Worm (Caenorhabditis elegans) whole organism, mixed stage, embryonic: ENCODE results near the gene clec-181.

Experiments
- bed-3 ChIP-seq: fragments of 200-800 bp; sonication (Bioruptor generic); optimal IDR thresholded peaks from 3 replicates; lab custom pipeline; 2018; ENCODE audit warnings: mild to moderate bottlenecking, missing genetic modification characterization, moderate library complexity, missing compliant biosample characterization
- blmp-1 ChIP-seq: fragments of 150-350 bp; optimal IDR thresholded peaks from 2 replicates; lab custom pipeline; 2014; ENCODE audit warnings: missing biosample characterization, missing genetic modification characterization
- ceh-83 ChIP-seq: fragments of 200-800 bp; sonication (Bioruptor generic); optimal IDR thresholded peaks from 2 replicates; lab custom pipeline; 2018; ENCODE audit warnings: mild to moderate bottlenecking, missing genetic modification characterization, missing compliant biosample characterization
- ces-1 ChIP-seq: fragments of 150-350 bp; optimal IDR thresholded peaks from 2 replicates; lab custom pipeline; 2014; ENCODE audit warnings: missing biosample characterization, missing genetic modification reagents, missing genetic modification characterization
- cnd-1 ChIP-seq: fragments of 200-800 bp; sonication (Bioruptor generic); optimal IDR thresholded peaks from 2 replicates; lab custom pipeline; 2018; ENCODE audit warnings: mild to moderate bottlenecking, missing genetic modification characterization, missing compliant biosample characterization
- drap-1 ChIP-seq: fragments of 200-800 bp; sonication (Bioruptor generic); optimal IDR thresholded peaks from 3 replicates; lab custom pipeline; 2018; ENCODE audit warnings: mild to moderate bottlenecking, missing genetic modification characterization, missing compliant biosample characterization
- elt-1 ChIP-seq: sonication (generic microtip); optimal IDR thresholded peaks from 2 replicates; lab custom pipeline; 2017; ENCODE audit warnings: missing genetic modification characterization, mild to moderate bottlenecking, missing compliant biosample characterization, antibody characterized with exemption, moderate library complexity, borderline replicate concordance; ENCODE audit not compliant: insufficient read depth
- elt-3 ChIP-seq: fragments of 150-350 bp; optimal IDR thresholded peaks from 2 replicates; lab custom pipeline; 2014; ENCODE audit warnings: missing biosample characterization, missing genetic modification characterization
- flh-1 ChIP-seq: fragments of 200-800 bp; sonication (Bioruptor generic); optimal IDR thresholded peaks from 2 replicates; lab custom pipeline; 2018; ENCODE audit warnings: mild to moderate bottlenecking, missing genetic modification characterization, moderate library complexity, missing compliant biosample characterization
- hlh-1 ChIP-seq: fragments of 150-350 bp; optimal IDR thresholded peaks from 2 replicates; lab custom pipeline; 2014; ENCODE audit warnings: missing biosample characterization, missing genetic modification reagents, missing genetic modification characterization
- lin-13 ChIP-seq: fragments of 150-350 bp; optimal IDR thresholded peaks from 2 replicates; lab custom pipeline; 2014; ENCODE audit warnings: missing biosample characterization, missing genetic modification characterization
- lin-32 ChIP-seq: fragments of 200-800 bp; sonication (Bioruptor generic); optimal IDR thresholded peaks from 2 replicates; lab custom pipeline; 2018; ENCODE audit warnings: mild to moderate bottlenecking, missing genetic modification characterization, missing compliant biosample characterization
- lsy-2 ChIP-seq: fragments of 150-350 bp; optimal IDR thresholded peaks from 2 replicates; lab custom pipeline; 2014; ENCODE audit warnings: missing biosample characterization, missing genetic modification characterization
- mep-1 ChIP-seq: fragments of 150-350 bp; optimal IDR thresholded peaks from 2 replicates; lab custom pipeline; 2017; ENCODE audit warnings: missing biosample characterization, missing genetic modification reagents, missing genetic modification characterization, inconsistent platforms
- mls-2 ChIP-seq: sonication (generic microtip); optimal IDR thresholded peaks from 2 replicates; lab custom pipeline; 2016; ENCODE audit warnings: mild to moderate bottlenecking, missing genetic modification characterization, moderate library complexity, missing compliant biosample characterization
- nhr-12 ChIP-seq: fragments of 150-350 bp; optimal IDR thresholded peaks from 2 replicates; lab custom pipeline; 2014; ENCODE audit warnings: missing biosample characterization, missing genetic modification characterization
- nhr-2 ChIP-seq: fragments of 150-350 bp; optimal IDR thresholded peaks from 2 replicates; lab custom pipeline; 2014; ENCODE audit warnings: missing biosample characterization, missing genetic modification characterization
- nhr-237 ChIP-seq: fragments of 150-350 bp; optimal IDR thresholded peaks from 2 replicates; lab custom pipeline; 2014; ENCODE audit warnings: missing biosample characterization, missing genetic modification characterization
- nhr-28 ChIP-seq: fragments of 150-350 bp; optimal IDR thresholded peaks from 2 replicates; lab custom pipeline; 2014; ENCODE audit warnings: missing biosample characterization, missing genetic modification characterization
- nhr-76 ChIP-seq: sonication (generic microtip); optimal IDR thresholded peaks from 2 replicates; lab custom pipeline; 2017; ENCODE audit warnings: missing biosample characterization, missing genetic modification characterization
- pha-4 ChIP-seq: fragments of 150-350 bp; optimal IDR thresholded peaks from 2 replicates; lab custom pipeline; 2018; ENCODE audit warnings: missing biosample characterization, missing genetic modification reagents, missing genetic modification characterization
- sem-2 ChIP-seq: fragments of 200-800 bp; sonication (Bioruptor generic); optimal IDR thresholded peaks from 2 replicates; lab custom pipeline; 2018; ENCODE audit warnings: mild to moderate bottlenecking, missing genetic modification characterization, missing compliant biosample characterization
- snpc-4 ChIP-seq: fragments of 150-350 bp; optimal IDR thresholded peaks from 2 replicates; lab custom pipeline; 2014; ENCODE audit warnings: missing biosample characterization, missing genetic modification characterization
- sptf-1 ChIP-seq: sonication (generic microtip); optimal IDR thresholded peaks from 2 replicates; lab custom pipeline; 2017; ENCODE audit warnings: mild to moderate bottlenecking, missing genetic modification characterization, moderate library complexity, missing compliant biosample characterization
- tbx-8 ChIP-seq: fragments of 200-800 bp; sonication (Bioruptor generic); optimal IDR thresholded peaks from 2 replicates; lab custom pipeline; 2018; ENCODE audit warnings: mild to moderate bottlenecking, missing genetic modification characterization, moderate library complexity, missing compliant biosample characterization
- unc-120 ChIP-seq: sonication (generic microtip); optimal IDR thresholded peaks from 2 replicates; lab custom pipeline; 2017; ENCODE audit warnings: missing genetic modification characterization, missing compliant biosample characterization; ENCODE audit not compliant: poor library complexity, severe bottlenecking
- unc-39 ChIP-seq: fragments of 150-350 bp; optimal IDR thresholded peaks from 2 replicates; lab custom pipeline; 2014; ENCODE audit warnings: missing biosample characterization, missing genetic modification characterization
- unc-62 ChIP-seq: fragments of 150-350 bp; optimal IDR thresholded peaks from 2 replicates; lab custom pipeline; 2014; ENCODE audit warnings: missing biosample characterization, missing genetic modification reagents, missing genetic modification characterization
- zip-8 ChIP-seq: fragments of 150-350 bp; optimal IDR thresholded peaks from 2 replicates; lab custom pipeline; 2014; ENCODE audit warnings: missing biosample characterization, missing genetic modification characterization
- ztf-11 ChIP-seq: fragments of 150-350 bp; optimal IDR thresholded peaks from 2 replicates; lab custom pipeline; 2014; ENCODE audit warnings: missing biosample characterization, missing genetic modification characterization

Gene clec-181

DNA sequence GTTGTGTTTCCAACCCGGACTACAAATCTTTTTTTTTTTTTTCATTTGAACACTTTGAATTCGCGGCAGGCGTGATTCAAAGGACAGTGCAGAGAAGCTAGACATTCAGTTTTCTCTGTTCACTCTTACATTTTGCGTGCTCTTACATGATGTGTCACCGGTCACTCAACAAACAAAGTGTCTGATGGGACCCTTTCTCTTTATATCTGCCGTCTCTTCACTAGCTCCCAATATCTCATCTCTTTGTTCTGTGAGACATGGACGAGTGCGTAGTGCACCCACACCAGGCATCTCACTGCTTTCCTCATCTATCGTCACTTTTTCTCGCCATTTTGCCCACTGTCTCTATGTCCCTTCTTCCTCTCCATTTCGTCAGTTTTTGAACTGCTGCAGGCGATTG is 8.8 kb upstream of the clec-181 start:
- TF ChIP-seq unc-120 (peak; percentile 44), ztf-11 (no peak), tbx-8 (no peak), zip-8 (tag; lab: Kevin White, UChicago) (no peak), lin-32 (GFP tag; lab: Kevin White, UChicago) (no peak), bed-3 (GFP tag; lab: Kevin White, UChicago) (no peak), nhr-76 (tag; lab: Kevin White, UChicago) (no peak), flh-1 (no peak), mls-2 (tag; lab: Kevin White, UChicago) (no peak), elt-3 (tag; lab: Kevin White, UChicago) (no peak), sptf-1 (no peak), drap-1 (GFP tag; lab: Kevin White, UChicago) (no peak), lsy-2 (no peak), pha-4 (no peak), hlh-1 (tag; lab: Kevin White, UChicago) (peak; percentile 8), ceh-83 (GFP tag; lab: Kevin White, UChicago) (no peak), blmp-1 (tag; lab: Kevin White, UChicago) (no peak), unc-39 (tag; lab: Kevin White, UChicago) (no peak), nhr-12 (tag; lab: Kevin White, UChicago) (no peak), sem-2 (no peak), nhr-2 (tag; lab: Kevin White, UChicago) (no peak), nhr-28 (tag; lab: Kevin White, UChicago) (no peak), nhr-237 (tag; lab: Kevin White, UChicago) (peak; percentile 26), unc-62 (GFP tag; lab: Kevin White, UChicago) (peak; percentile 88)
- TF ChIP-seq, all 35 proteins: peak for 4

DNA sequence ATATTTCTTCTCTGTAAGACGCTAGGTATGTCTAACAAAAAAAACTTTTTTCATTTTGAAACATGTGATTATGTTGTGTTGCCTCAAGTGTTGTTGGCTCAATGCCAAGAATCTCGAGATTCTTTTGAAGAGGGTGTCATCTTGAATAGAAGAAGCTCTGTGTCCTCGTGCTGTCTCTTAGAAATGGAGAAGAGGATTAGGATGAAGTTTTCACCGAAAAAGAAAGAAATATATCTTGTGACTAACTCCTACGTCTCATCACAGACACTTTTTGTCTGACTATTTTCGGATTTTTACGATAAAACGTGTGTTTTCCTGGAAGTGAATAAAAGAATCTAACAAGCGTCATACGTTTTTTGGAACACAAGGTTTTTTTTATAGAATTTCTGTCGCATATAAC is 8.3 kb upstream of the clec-181 start:
- no peak for TF ChIP-seq bed-3 (GFP tag; lab: Kevin White, UChicago)
- no peak for TF ChIP-seq ztf-11
- no peak for TF ChIP-seq nhr-28 (tag; lab: Kevin White, UChicago)
- TF ChIP-seq tbx-8 = no peak
- no peak for TF ChIP-seq snpc-4 (tag; lab: Kevin White, UChicago)
- TF ChIP-seq nhr-76 (tag; lab: Kevin White, UChicago) = no peak
- no peak for TF ChIP-seq unc-39 (tag; lab: Kevin White, UChicago)
- no peak for TF ChIP-seq nhr-2 (tag; lab: Kevin White, UChicago)
- TF ChIP-seq mep-1 (tag; lab: Kevin White, UChicago) = no peak
- no peak for TF ChIP-seq mls-2 (tag; lab: Kevin White, UChicago)
- no peak for TF ChIP-seq sem-2
- no peak for TF ChIP-seq drap-1 (GFP tag; lab: Kevin White, UChicago)
- TF ChIP-seq elt-1 (tag; lab: Kevin White, UChicago) = no peak

DNA sequence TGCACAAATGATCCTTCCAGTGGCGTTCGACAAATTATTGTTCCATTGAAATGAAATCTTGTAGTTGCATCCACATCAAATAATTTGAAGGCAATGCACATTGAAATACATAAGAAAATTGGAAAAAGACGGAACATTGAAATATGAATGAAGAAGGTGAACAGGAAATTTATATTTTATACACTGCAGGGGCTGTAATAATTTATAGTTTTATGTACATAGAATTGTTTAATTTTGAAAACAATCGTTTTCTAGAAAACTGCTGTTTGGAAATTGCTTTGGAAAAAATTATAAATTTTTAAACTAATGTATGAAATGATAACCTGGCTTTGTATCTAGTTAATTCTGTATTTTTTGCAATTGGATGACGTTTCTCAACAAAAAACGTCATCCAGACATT is 550 bp upstream of the clec-181 start, which contains the start of gene Y59H11AR.3:
TSS of gene Y59H11AR.3 (minus strand) at position 101 of the 400 bp plus-strand sequence.
- TF ChIP-seq zip-8 (tag; lab: Kevin White, UChicago) = no peak
- TF ChIP-seq cnd-1 (tag; lab: Kevin White, UChicago) = no peak
- TF ChIP-seq nhr-2 (tag; lab: Kevin White, UChicago) = no peak
- TF ChIP-seq mep-1 (tag; lab: Kevin White, UChicago) = no peak
- no peak for TF ChIP-seq nhr-76 (tag; lab: Kevin White, UChicago)
- no peak for TF ChIP-seq flh-1
- TF ChIP-seq elt-3 (tag; lab: Kevin White, UChicago) = no peak
- TF ChIP-seq lin-32 (GFP tag; lab: Kevin White, UChicago) = no peak

ce11 chrIV:8597504-8597903 is 1.6 kb downstream of the clec-181 start:
- peak; percentile 59 for TF ChIP-seq ces-1 (GFP tag; lab: Kevin White, UChicago)
- peak; percentile 3 for TF ChIP-seq nhr-237 (tag; lab: Kevin White, UChicago)
- peak; percentile 49 for TF ChIP-seq unc-120
- peak; percentile 3 for TF ChIP-seq nhr-2 (tag; lab: Kevin White, UChicago)
- TF ChIP-seq unc-62 (GFP tag; lab: Kevin White, UChicago) = no peak

ce11 chrIV:8600712-8601330 is 5.0 kb downstream of the clec-181 start, which contains the start of gene Y59H11AR.4:
TSS of gene Y59H11AR.4 (minus strand) at chrIV:8600762.
- TF ChIP-seq lin-13 (tag; lab: Kevin White, UChicago) = no peak
- TF ChIP-seq ztf-11 = no peak
- TF ChIP-seq mep-1 (tag; lab: Kevin White, UChicago) = no peak
- no peak for TF ChIP-seq tbx-8
- TF ChIP-seq hlh-1 (tag; lab: Kevin White, UChicago) = no peak
- TF ChIP-seq lin-32 (GFP tag; lab: Kevin White, UChicago) = no peak
- TF ChIP-seq sem-2 = no peak
- no peak for TF ChIP-seq bed-3 (GFP tag; lab: Kevin White, UChicago)
- TF ChIP-seq, all 35 proteins: peak for 0
